Worm (Caenorhabditis elegans): ENCODE data around the gene mig-14.

ce11 chrII:13739423-13739822 lies 2.1 kb upstream of the mig-14 start:
- TF ChIP-seq nhr-12 (tag; optimal IDR thresholded peaks at IDR 0.05) (no peak), ama-1 (optimal IDR thresholded peaks at IDR 0.05) (no peak), nhr-237 (tag; optimal IDR thresholded peaks at IDR 0.05) (no peak), nhr-11 (tag; optimal IDR thresholded peaks at IDR 0.05) (no peak), sem-4 (tag; optimal IDR thresholded peaks at IDR 0.05) (no peak), lin-13 (GFP tag; optimal IDR thresholded peaks at IDR 0.05) (no peak), elt-3 (tag; optimal IDR thresholded peaks at IDR 0.05) (no peak), fos-1 (tag; optimal IDR thresholded peaks at IDR 0.05) (no peak), F13H6.1 (tag; optimal IDR thresholded peaks at IDR 0.05) (no peak), nhr-23 (tag; optimal IDR thresholded peaks at IDR 0.05) (no peak), ceh-16 (tag; optimal IDR thresholded peaks at IDR 0.05) (no peak)
